Worm (Caenorhabditis elegans) whole organism, L4 larva: ENCODE measurements around the gene R144.11.

ENCODE experiments used
- ces-1 ChIP-seq: fragments of 150-350 bp; sonication (generic microtip); optimal IDR thresholded peaks from 4 replicates; lab custom pipeline; 2014; ENCODE audit warnings: missing biosample characterization, missing genetic modification reagents, missing genetic modification characterization
- cey-2 ChIP-seq: sonication (generic microtip); optimal IDR thresholded peaks from 3 replicates; lab custom pipeline; 2017; ENCODE audit warnings: missing genetic modification characterization, mild to moderate bottlenecking, missing compliant biosample characterization, antibody characterized with exemption, borderline replicate concordance; ENCODE audit not compliant: insufficient read depth
- egl-43 ChIP-seq: fragments of 200-800 bp; sonication (Bioruptor generic); IDR thresholded peaks from 2 replicates; pipeline ENCODE4 v1.3.6; 2022; ENCODE audit warnings: missing genetic modification reagents, missing genetic modification characterization, missing compliant biosample characterization
- fkh-10 ChIP-seq: fragments of 150-350 bp; optimal IDR thresholded peaks from 2 replicates; lab custom pipeline; 2014; ENCODE audit warnings: missing biosample characterization, missing genetic modification reagents, missing genetic modification characterization
- fos-1 ChIP-seq: fragments of 150-350 bp; optimal IDR thresholded peaks from 2 replicates; lab custom pipeline; 2014; ENCODE audit warnings: missing biosample characterization, missing genetic modification characterization
- lin-1 ChIP-seq: fragments of 200-800 bp; sonication (Bioruptor generic); IDR thresholded peaks from 2 replicates; pipeline ENCODE4 v1.3.6; 2022; ENCODE audit warnings: missing genetic modification reagents, missing genetic modification characterization, missing compliant biosample characterization
- lin-15B ChIP-seq: fragments of 150-350 bp; sonication (generic microtip); optimal IDR thresholded peaks from 3 replicates; lab custom pipeline; 2014; ENCODE audit warnings: missing biosample characterization, missing genetic modification characterization
- nhr-28 ChIP-seq: fragments of 150-350 bp; optimal IDR thresholded peaks from 2 replicates; lab custom pipeline; 2014; ENCODE audit warnings: missing biosample characterization, missing genetic modification characterization
- unc-39 ChIP-seq: sonication (generic microtip); optimal IDR thresholded peaks from 2 replicates; lab custom pipeline; 2017; ENCODE audit warnings: missing biosample characterization, missing genetic modification characterization

DNA sequence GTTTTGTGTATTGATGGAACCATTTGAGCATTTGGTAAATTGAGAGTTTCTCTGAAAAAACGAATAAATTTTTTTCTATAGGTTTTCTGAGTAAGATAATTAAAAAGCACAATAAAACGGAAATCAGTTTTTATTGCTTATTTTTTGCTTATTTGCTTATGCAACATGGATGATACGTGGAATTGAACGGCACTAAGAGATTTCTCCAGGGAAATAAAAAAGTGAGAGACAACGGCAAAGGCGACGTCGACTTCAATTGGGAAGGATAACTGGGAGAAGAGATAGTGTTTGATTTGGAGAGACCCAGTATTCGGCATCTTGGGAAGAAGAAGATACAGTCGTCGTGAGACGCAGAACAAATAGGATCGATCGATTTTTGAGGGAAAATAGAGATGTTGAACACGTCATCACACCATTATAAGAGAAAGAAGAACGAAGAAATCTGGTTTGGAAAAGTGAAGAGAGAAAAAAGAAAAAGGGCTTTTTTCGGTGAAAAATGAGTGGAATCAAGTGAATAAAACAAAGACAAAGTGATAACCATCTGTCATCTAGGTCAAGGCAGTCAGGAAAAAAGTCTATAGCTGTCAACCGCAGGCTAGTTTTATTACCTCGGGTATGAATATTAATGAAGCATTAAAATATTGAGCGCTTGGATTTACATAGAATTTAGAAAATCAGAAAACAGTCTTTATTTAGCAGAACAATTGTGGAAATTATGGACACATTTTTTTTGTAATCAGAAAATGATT lies 10.3 kb downstream of the R144.11 start, which contains the start of gene tmem-131:
- TF ChIP-seq egl-43 (no peak), lin-15B (no peak), lin-1 (GFP tag; lab: Robert Waterston, UW) (no peak), ces-1 (GFP tag; lab: Kevin White, UChicago) (no peak), cey-2 (tag; lab: Kevin White, UChicago) (no peak), fkh-10 (GFP tag; lab: Kevin White, UChicago) (no peak), fos-1 (no peak), nhr-28 (tag; lab: Kevin White, UChicago) (peak; percentile 53), unc-39 (tag; lab: Kevin White, UChicago) (no peak)
